Worm (Caenorhabditis elegans): ENCODE data around the gene spe-36.

ce11 chrIV:11548671-11549070, 43.4 kb downstream of the spe-36 start, which contains the start of gene M04B2.7:
- TF ChIP-seq egrh-3 (GFP tag; IDR thresholded peaks at IDR 0.05) (no peak), snpc-4 (GFP tag; optimal IDR thresholded peaks at IDR 0.05) (no peak), snpc-4 (tag; optimal IDR thresholded peaks at IDR 0.05) (no peak), xnd-1 (tag; optimal IDR thresholded peaks at IDR 0.05) (no peak), madf-8 (GFP tag; conservative IDR thresholded peaks at IDR 0.05) (no peak), Y53F4B.3 (GFP tag; IDR thresholded peaks at IDR 0.05) (no peak)

Data from whole organism, young adult.